Fruit fly (Drosophila melanogaster): ENCODE data around the gene Cbp20.

Gene Cbp20

DNA sequence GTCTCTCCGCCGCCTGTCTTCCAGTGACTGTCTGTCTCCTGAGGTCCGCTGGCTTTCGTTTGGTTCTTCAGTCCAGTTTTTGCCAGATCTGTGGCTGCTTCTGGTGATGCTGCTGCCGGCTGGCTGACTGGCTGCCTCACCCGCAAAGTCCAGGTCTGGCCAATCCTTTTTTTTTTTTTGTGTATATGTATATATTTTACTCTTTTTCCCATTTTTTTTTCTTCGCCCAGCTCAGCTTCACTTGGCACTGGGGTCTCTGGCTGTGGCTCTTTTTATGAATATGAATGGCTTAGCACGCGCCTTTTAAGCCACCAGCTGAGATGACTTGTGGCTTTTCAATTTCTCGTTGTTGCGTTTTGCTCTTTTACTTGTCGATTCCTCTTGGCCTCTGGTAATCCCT, 17.8 kb upstream of the Cbp20 start (continued):
- no peak for TF ChIP-seq CG8319 (GFP tag; optimal IDR thresholded peaks at IDR 0.05)
- no peak for TF ChIP-seq Hr4 (GFP tag; optimal IDR thresholded peaks at IDR 0.05)
- peak; percentile 43 for TF ChIP-seq Ets96B (tag; optimal IDR thresholded peaks at IDR 0.05)

DNA sequence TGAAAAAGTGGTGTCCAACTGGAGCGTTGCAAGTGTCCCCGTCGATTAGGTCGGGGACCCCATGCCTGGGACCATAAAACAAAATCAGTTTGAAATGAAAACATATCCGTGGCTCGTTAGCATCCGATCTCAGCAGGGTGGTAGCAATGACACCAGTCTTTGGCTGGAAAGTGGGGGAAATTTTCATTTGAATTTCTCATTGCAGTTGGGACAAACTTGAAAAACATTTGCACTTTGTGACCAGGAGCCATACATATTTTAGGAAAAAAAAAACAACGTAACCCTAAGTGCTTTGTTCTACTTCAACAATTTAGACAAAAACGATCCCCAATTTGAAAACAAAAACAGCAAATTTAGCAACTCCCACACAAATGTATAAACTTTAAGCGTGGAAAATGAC, 12.6 kb upstream of the Cbp20 start, which contains the start of gene CG14316:
CG14316 (plus strand) TSS at position 301 of the 400 bp plus-strand sequence.
- no peak for TF ChIP-seq CG11902 (GFP tag; optimal IDR thresholded peaks at IDR 0.05)
- TF ChIP-seq Blimp-1 (GFP tag; optimal IDR thresholded peaks at IDR 0.05): no peak
- TF ChIP-seq CG34406 (GFP tag; optimal IDR thresholded peaks at IDR 0.05): no peak
- TF ChIP-seq CG7368 (GFP tag; optimal IDR thresholded peaks at IDR 0.05): no peak
- TF ChIP-seq CG11762 (GFP tag; optimal IDR thresholded peaks at IDR 0.05; ENCODE audit: insufficient read depth): no peak
- no peak for TF ChIP-seq Met (GFP tag; optimal IDR thresholded peaks at IDR 0.05)
- no peak for TF ChIP-seq CG15336 (GFP tag; IDR thresholded peaks at IDR 0.05)
- TF ChIP-seq CG6792 (GFP tag; optimal IDR thresholded peaks at IDR 0.05): no peak
- no peak for TF ChIP-seq Eip93F (GFP tag; optimal IDR thresholded peaks at IDR 0.05)
- no peak for TF ChIP-seq spab (GFP tag; optimal IDR thresholded peaks at IDR 0.05)

DNA sequence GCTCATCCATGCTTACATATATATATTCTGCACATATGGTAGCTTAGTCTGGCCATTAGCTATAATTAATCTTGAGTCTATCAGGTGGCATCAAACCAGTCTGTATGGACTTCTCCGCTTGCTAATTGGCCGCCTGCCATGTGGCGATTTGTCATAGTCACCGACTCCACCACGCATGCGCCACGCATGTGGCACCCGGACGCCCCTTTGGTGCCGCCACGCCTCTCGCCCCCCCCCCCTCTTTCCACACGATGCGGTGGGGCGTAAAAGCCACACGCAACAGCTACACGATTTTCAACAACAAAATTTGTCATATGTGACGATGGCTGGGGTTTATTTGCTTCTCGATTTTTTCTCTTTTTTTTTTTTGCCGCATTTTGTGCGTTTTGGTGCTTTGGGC, 10.8 kb upstream of the Cbp20 start:
- TF ChIP-seq CG15336 (GFP tag; IDR thresholded peaks at IDR 0.05) (0 out of 2 replicates have a peak, but pooled peaks have one; percentile 31), CG6163 (GFP tag; IDR thresholded peaks at IDR 0.05) (0 out of 3 replicates have a peak, but pooled peaks have one; percentile 30), dac (GFP tag; optimal IDR thresholded peaks at IDR 0.05) (no peak), ss (GFP tag; optimal IDR thresholded peaks at IDR 0.05) (peak in 1 of 2 experiments; percentile 57)

DNA sequence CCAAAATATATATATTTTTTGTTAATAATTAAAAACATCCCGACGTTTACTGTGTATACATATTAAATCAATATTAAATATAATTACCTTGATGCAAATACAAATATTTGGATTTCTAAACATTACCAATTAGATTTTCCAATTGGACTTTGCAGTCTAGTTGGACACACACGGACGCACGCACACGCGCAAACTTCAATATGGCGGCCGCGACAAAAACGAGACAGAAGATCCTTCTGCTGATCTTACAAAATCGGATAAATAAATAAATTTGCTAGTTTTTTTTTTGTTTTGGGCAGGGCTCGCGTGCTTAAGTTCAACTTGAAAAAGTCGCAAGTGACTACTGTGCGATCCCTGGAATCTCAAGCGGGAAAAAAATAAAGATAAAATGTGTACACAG, 7.9 kb upstream of the Cbp20 start:
- TF ChIP-seq acj6 (GFP tag; optimal IDR thresholded peaks at IDR 0.05): no peak

DNA sequence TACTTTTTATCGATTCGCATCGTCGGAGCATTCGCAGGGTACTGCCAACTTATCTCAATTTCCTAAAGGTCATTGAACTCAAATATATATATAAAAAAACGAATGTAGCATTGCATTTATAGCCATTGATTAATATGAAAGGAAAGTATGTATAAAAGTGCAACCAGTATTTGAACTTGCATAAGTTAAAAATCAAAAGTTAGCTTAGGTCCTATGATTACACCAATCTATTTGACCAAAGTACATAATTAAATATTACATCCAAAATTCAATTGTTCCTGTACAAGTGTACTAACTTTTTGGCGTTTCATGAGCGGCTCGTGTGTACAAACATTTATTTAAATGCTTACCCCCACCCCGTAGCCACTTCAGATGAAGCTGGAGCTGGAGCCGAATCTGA, 7.0 kb upstream of the Cbp20 start:
- peak; percentile 20 for TF ChIP-seq net (GFP tag; optimal IDR thresholded peaks at IDR 0.05)
- TF ChIP-seq CG11294 (GFP tag; IDR thresholded peaks at IDR 0.05): no peak
- peak; percentile 74 for TF ChIP-seq esn (GFP tag; optimal IDR thresholded peaks at IDR 0.05)
- TF ChIP-seq vri (GFP tag; optimal IDR thresholded peaks at IDR 0.05): no peak
- no peak for TF ChIP-seq fd85E (GFP tag; optimal IDR thresholded peaks at IDR 0.05)
- peak; percentile 45 for TF ChIP-seq cyc (GFP tag; optimal IDR thresholded peaks at IDR 0.05)
- TF ChIP-seq OdsH (GFP tag; optimal IDR thresholded peaks at IDR 0.05): peak; percentile 49
- TF ChIP-seq CG11762 (GFP tag; optimal IDR thresholded peaks at IDR 0.05; ENCODE audit: insufficient read depth): no peak
- no peak for TF ChIP-seq Lpt (GFP tag; optimal IDR thresholded peaks at IDR 0.05)
- TF ChIP-seq CG3032 (tag; optimal IDR thresholded peaks at IDR 0.05): peak; percentile 77
- TF ChIP-seq salr (GFP tag; optimal IDR thresholded peaks at IDR 0.05): peak in 1 of 2 experiments; percentile 36
- peak; percentile 33 for TF ChIP-seq CG3919 (GFP tag; optimal IDR thresholded peaks at IDR 0.05)
- peak; percentile 45 for TF ChIP-seq CG32006 (GFP tag; optimal IDR thresholded peaks at IDR 0.05)
- peak; percentile 44 for TF ChIP-seq CG6792 (GFP tag; optimal IDR thresholded peaks at IDR 0.05)
- peak; percentile 46 for TF ChIP-seq Sox15 (GFP tag; optimal IDR thresholded peaks at IDR 0.05)
- TF ChIP-seq Eip78C (GFP tag): peak; percentile 89
- TF ChIP-seq Met (GFP tag; optimal IDR thresholded peaks at IDR 0.05): peak; percentile 64
- TF ChIP-seq CG8319 (GFP tag; optimal IDR thresholded peaks at IDR 0.05): no peak
- no peak for TF ChIP-seq CG6276 (GFP tag; optimal IDR thresholded peaks at IDR 0.05)
- no peak for TF ChIP-seq Blimp-1 (GFP tag; optimal IDR thresholded peaks at IDR 0.05)
- no peak for TF ChIP-seq CG10669 (GFP tag; optimal IDR thresholded peaks at IDR 0.05)
- TF ChIP-seq CG6854 (GFP tag; optimal IDR thresholded peaks at IDR 0.05): no peak
- TF ChIP-seq Ets96B (tag; optimal IDR thresholded peaks at IDR 0.05): peak; percentile 26
- TF ChIP-seq achi (GFP tag; optimal IDR thresholded peaks at IDR 0.05): peak; percentile 40
- TF ChIP-seq CG11902 (GFP tag; optimal IDR thresholded peaks at IDR 0.05): peak; percentile 32
- no peak for TF ChIP-seq Eip93F (GFP tag; optimal IDR thresholded peaks at IDR 0.05)
- peak; percentile 59 for TF ChIP-seq Smox (GFP tag; optimal IDR thresholded peaks at IDR 0.05)
- no peak for TF ChIP-seq Hr38 (GFP tag; optimal IDR thresholded peaks at IDR 0.05)
- no peak for TF ChIP-seq CG9139 (GFP tag; optimal IDR thresholded peaks at IDR 0.05)
- TF ChIP-seq CG7368 (GFP tag; optimal IDR thresholded peaks at IDR 0.05): no peak
- no peak for TF ChIP-seq Hr4 (GFP tag; optimal IDR thresholded peaks at IDR 0.05)
- peak; percentile 60 for TF ChIP-seq lz (GFP tag; optimal IDR thresholded peaks at IDR 0.05)
- peak; percentile 47 for TF ChIP-seq Hr39 (GFP tag; optimal IDR thresholded peaks at IDR 0.05)
- no peak for TF ChIP-seq Gug (GFP tag; IDR thresholded peaks at IDR 0.05)
- TF ChIP-seq CG10631 (GFP tag; optimal IDR thresholded peaks at IDR 0.05): peak; percentile 36
- TF ChIP-seq CG16779 (tag; optimal IDR thresholded peaks at IDR 0.05): no peak
- TF ChIP-seq ss (GFP tag; optimal IDR thresholded peaks at IDR 0.05): peak; percentile 6 to 34
